Worm (Caenorhabditis elegans): Measurements from ENCODE around the gene let-767.

Gene let-767

ce11 chrIII:6350424-6350823 is 10.7 kb upstream of the let-767 start:
- TF ChIP-seq C34F6.9 (tag; optimal IDR thresholded peaks at IDR 0.05) (no peak), nhr-21 (tag; optimal IDR thresholded peaks at IDR 0.05) (no peak), lsy-2 (tag; optimal IDR thresholded peaks at IDR 0.05) (peak in 1 of 2 experiments; percentile 18), nhr-23 (tag; optimal IDR thresholded peaks at IDR 0.05) (no peak), lin-11 (tag; optimal IDR thresholded peaks at IDR 0.05) (no peak), ztf-4 (tag; optimal IDR thresholded peaks at IDR 0.05) (no peak), crh-2 (tag; optimal IDR thresholded peaks at IDR 0.05) (no peak), sma-9 (GFP tag; optimal IDR thresholded peaks at IDR 0.05) (peak; percentile 47), sma-9 (tag; optimal IDR thresholded peaks at IDR 0.05) (no peak), ztf-1 (GFP tag; conservative IDR thresholded peaks at IDR 0.05) (no peak), blmp-1 (tag; optimal IDR thresholded peaks at IDR 0.05; ENCODE audit: insufficient read depth) (no peak), mdl-1 (tag; optimal IDR thresholded peaks at IDR 0.05) (no peak), lin-13 (GFP tag; optimal IDR thresholded peaks at IDR 0.05) (no peak), alr-1 (tag; optimal IDR thresholded peaks at IDR 0.05) (no peak), unc-55 (GFP tag; optimal IDR thresholded peaks at IDR 0.05) (no peak)

ce11 chrIII:6348578-6348977 is 8.8 kb upstream of the let-767 start:
- peak; percentile 12 to 64 for TF ChIP-seq lsy-2 (tag; optimal IDR thresholded peaks at IDR 0.05)
- TF ChIP-seq mdl-1 (tag; optimal IDR thresholded peaks at IDR 0.05), result peak in 1 of 2 experiments; percentile 75
- peak; percentile 6 for TF ChIP-seq unc-55 (GFP tag; optimal IDR thresholded peaks at IDR 0.05)
- peak; percentile 35 for TF ChIP-seq zag-1 (tag; optimal IDR thresholded peaks at IDR 0.05)
- peak; percentile 43 for TF ChIP-seq nhr-129 (tag; optimal IDR thresholded peaks at IDR 0.05)
- no peak for TF ChIP-seq ztf-4 (tag; optimal IDR thresholded peaks at IDR 0.05)
- peak; percentile 53 for TF ChIP-seq C34F6.9 (tag; optimal IDR thresholded peaks at IDR 0.05)
- no peak for TF ChIP-seq aly-2 (tag; optimal IDR thresholded peaks at IDR 0.05)
- no peak for TF ChIP-seq egl-27 (tag; optimal IDR thresholded peaks at IDR 0.05)
- TF ChIP-seq sem-4 (tag; optimal IDR thresholded peaks at IDR 0.05), result peak; percentile 55
- TF ChIP-seq lin-11 (tag; optimal IDR thresholded peaks at IDR 0.05), result no peak
- peak; percentile 60 for TF ChIP-seq crh-2 (tag; optimal IDR thresholded peaks at IDR 0.05)
- peak; percentile 44 for TF ChIP-seq sma-9 (GFP tag; optimal IDR thresholded peaks at IDR 0.05)
- no peak for TF ChIP-seq sma-9 (tag; optimal IDR thresholded peaks at IDR 0.05)
- TF ChIP-seq F13H6.1 (tag; optimal IDR thresholded peaks at IDR 0.05), result peak; percentile 57

- TF ChIP-seq unc-55 (GFP tag; optimal IDR thresholded peaks at IDR 0.05) (no peak), sem-4 (tag; optimal IDR thresholded peaks at IDR 0.05) (no peak), crh-2 (tag; optimal IDR thresholded peaks at IDR 0.05) (no peak), C34F6.9 (tag; optimal IDR thresholded peaks at IDR 0.05) (peak; percentile 1), nhr-11 (tag; optimal IDR thresholded peaks at IDR 0.05) (no peak)
Observed at ce11 chrIII:6345968-6346498, 6.3 kb upstream of the let-767 start, which contains the start of the genes trmt-10C.2 and C56G2.22. TSS of gene trmt-10C.2 (plus strand) at chrIII:6346281. TSS of gene C56G2.22 (plus strand) at chrIII:6346448.

ce11 chrIII:6344737-6345136 is 5.0 kb upstream of the let-767 start:
- TF ChIP-seq peb-1 (tag; optimal IDR thresholded peaks at IDR 0.05) (no peak), gmeb-1 (tag; optimal IDR thresholded peaks at IDR 0.05) (peak; percentile 75), unc-62 (GFP tag; optimal IDR thresholded peaks at IDR 0.05) (no peak), ama-1 (optimal IDR thresholded peaks at IDR 0.05) (peak; percentile 53), fos-1 (tag; optimal IDR thresholded peaks at IDR 0.05) (peak; percentile 81), ztf-4 (tag; optimal IDR thresholded peaks at IDR 0.05) (peak; percentile 73), R02D3.7 (tag; optimal IDR thresholded peaks at IDR 0.05) (peak; percentile 22), nhr-11 (tag; optimal IDR thresholded peaks at IDR 0.05) (no peak), C34F6.9 (tag; optimal IDR thresholded peaks at IDR 0.05) (peak; percentile 94), snpc-4 (tag; optimal IDR thresholded peaks at IDR 0.05) (peak; percentile 45), lsy-2 (tag; optimal IDR thresholded peaks at IDR 0.05) (peak; percentile 96 to 98), ztf-11 (tag; optimal IDR thresholded peaks at IDR 0.05) (no peak), crh-2 (tag; optimal IDR thresholded peaks at IDR 0.05) (peak; percentile 90), alr-1 (tag; optimal IDR thresholded peaks at IDR 0.05) (no peak), egl-27 (tag; optimal IDR thresholded peaks at IDR 0.05) (peak; percentile 65), lin-13 (GFP tag; optimal IDR thresholded peaks at IDR 0.05) (peak; percentile 84), Y55F3AM.14 (GFP tag; optimal IDR thresholded peaks at IDR 0.05) (peak; percentile 29), ceh-82 (tag; optimal IDR thresholded peaks at IDR 0.05) (no peak), sma-3 (GFP tag; optimal IDR thresholded peaks at IDR 0.05) (peak; percentile 74), unc-55 (GFP tag; optimal IDR thresholded peaks at IDR 0.05) (peak; percentile 95), nhr-10 (tag; optimal IDR thresholded peaks at IDR 0.05) (peak; percentile 53), dmd-4 (tag; optimal IDR thresholded peaks at IDR 0.05) (no peak), nhr-6 (tag; optimal IDR thresholded peaks at IDR 0.05) (peak; percentile 91), nhr-21 (tag; optimal IDR thresholded peaks at IDR 0.05) (peak; percentile 66), mdl-1 (tag; optimal IDR thresholded peaks at IDR 0.05) (peak in 1 of 2 experiments; percentile 2), sem-4 (tag; optimal IDR thresholded peaks at IDR 0.05) (peak; percentile 85), blmp-1 (tag; optimal IDR thresholded peaks at IDR 0.05; ENCODE audit: insufficient read depth) (peak; percentile 34), skn-1 (tag; optimal IDR thresholded peaks at IDR 0.05) (no peak), nhr-129 (tag; optimal IDR thresholded peaks at IDR 0.05) (peak; percentile 93), lin-11 (tag; optimal IDR thresholded peaks at IDR 0.05) (peak; percentile 3), F13H6.1 (tag; optimal IDR thresholded peaks at IDR 0.05) (peak; percentile 87), unc-39 (tag; optimal IDR thresholded peaks at IDR 0.05) (no peak), nhr-25 (tag; optimal IDR thresholded peaks at IDR 0.05) (peak; percentile 83), elt-3 (tag; optimal IDR thresholded peaks at IDR 0.05) (no peak), ZK546.5 (tag; optimal IDR thresholded peaks at IDR 0.05) (no peak), sma-9 (GFP tag; optimal IDR thresholded peaks at IDR 0.05) (peak; percentile 72), sma-9 (tag; optimal IDR thresholded peaks at IDR 0.05) (no peak), mab-5 (tag; optimal IDR thresholded peaks at IDR 0.05) (peak; percentile 53), zag-1 (tag; optimal IDR thresholded peaks at IDR 0.05) (peak; percentile 45)

Measured in whole organism, L2 larva.